Fruit fly (Drosophila melanogaster) whole organism, prepupa: Measurements from ENCODE around the gene Abl.

Experiments used
- Blimp-1 ChIP-seq: fragments of 200-800 bp; sonication (Bioruptor generic); optimal IDR thresholded peaks from 3 replicates; lab custom pipeline; 2017; ENCODE audit warnings: missing biosample characterization, missing genetic modification characterization, mild to moderate bottlenecking, moderate library complexity, missing genetic modification reagents
- CG10631 ChIP-seq: fragments of 200-800 bp; sonication (Bioruptor generic); optimal IDR thresholded peaks from 2 replicates; lab custom pipeline; 2016; ENCODE audit warnings: missing biosample characterization, missing genetic modification characterization
- CG10669 ChIP-seq: fragments of 200-800 bp; sonication (Bioruptor generic); optimal IDR thresholded peaks from 3 replicates; lab custom pipeline; 2018; ENCODE audit warnings: missing biosample characterization, mild to moderate bottlenecking, missing genetic modification characterization, moderate library complexity
- CG11294 ChIP-seq: fragments of 200-800 bp; sonication (Bioruptor generic); IDR thresholded peaks from 2 replicates; pipeline ENCODE4 v1.3.6; 2022; ENCODE audit warnings: missing biosample characterization, missing genetic modification characterization
- CG11762 ChIP-seq: fragments of 200-800 bp; sonication (Bioruptor generic); optimal IDR thresholded peaks from 3 replicates; lab custom pipeline; 2016; ENCODE audit warnings: missing biosample characterization, missing genetic modification characterization; ENCODE audit not compliant: insufficient read depth
- CG11902 ChIP-seq: fragments of 200-800 bp; sonication (Bioruptor generic); optimal IDR thresholded peaks from 3 replicates; lab custom pipeline; 2016; ENCODE audit warnings: missing biosample characterization, missing genetic modification characterization
- CG15336 ChIP-seq: fragments of 200-800 bp; sonication (Bioruptor generic); IDR thresholded peaks from 2 replicates; pipeline ENCODE4 v1.3.6; 2022; ENCODE audit warnings: missing biosample characterization, missing genetic modification characterization
- CG16779 ChIP-seq: fragments of 200-800 bp; sonication (Bioruptor generic); optimal IDR thresholded peaks from 3 replicates; lab custom pipeline; 2017; ENCODE audit warnings: missing biosample characterization, mild to moderate bottlenecking, missing genetic modification characterization
- CG31627 ChIP-seq: fragments of 200-800 bp; sonication (Bioruptor generic); optimal IDR thresholded peaks from 3 replicates; lab custom pipeline; 2016; ENCODE audit warnings: missing biosample characterization, missing genetic modification characterization
- CG34406 ChIP-seq: fragments of 200-800 bp; sonication (Bioruptor generic); optimal IDR thresholded peaks from 3 replicates; lab custom pipeline; 2016; ENCODE audit warnings: missing biosample characterization, missing genetic modification characterization
- CG4318 ChIP-seq: fragments of 200-800 bp; sonication (Bioruptor generic); optimal IDR thresholded peaks from 3 replicates; lab custom pipeline; 2017; ENCODE audit warnings: missing biosample characterization, mild to moderate bottlenecking, missing genetic modification characterization
- CG6163 ChIP-seq: fragments of 200-800 bp; sonication (Bioruptor generic); IDR thresholded peaks from 3 replicates; pipeline ENCODE4 v1.3.6; 2022; ENCODE audit warnings: missing biosample characterization, missing genetic modification characterization
- CG6276 ChIP-seq: fragments of 200-800 bp; sonication (Bioruptor generic); optimal IDR thresholded peaks from 2 replicates; lab custom pipeline; 2017; ENCODE audit warnings: missing biosample characterization, mild to moderate bottlenecking, missing genetic modification characterization
- CG6854 ChIP-seq: fragments of 200-800 bp; sonication (Bioruptor generic); optimal IDR thresholded peaks from 2 replicates; lab custom pipeline; 2017; ENCODE audit warnings: missing biosample characterization, mild to moderate bottlenecking, missing genetic modification characterization
- CG7368 ChIP-seq: fragments of 200-800 bp; sonication (Bioruptor generic); optimal IDR thresholded peaks from 3 replicates; lab custom pipeline; 2016; ENCODE audit warnings: missing biosample characterization, missing genetic modification characterization
- CG8119 ChIP-seq: fragments of 200-800 bp; sonication (Bioruptor generic); IDR thresholded peaks from 3 replicates; pipeline ENCODE4 v1.3.6; 2022; ENCODE audit warnings: missing biosample characterization, missing genetic modification characterization
- CG8319 ChIP-seq: fragments of 200-800 bp; sonication (Bioruptor generic); optimal IDR thresholded peaks from 3 replicates; lab custom pipeline; 2016; ENCODE audit warnings: missing biosample characterization, missing genetic modification characterization
- CG9139 ChIP-seq: fragments of 200-800 bp; sonication (Bioruptor generic); optimal IDR thresholded peaks from 3 replicates; lab custom pipeline; 2017; ENCODE audit warnings: missing biosample characterization, mild to moderate bottlenecking, missing genetic modification characterization
- Eip75B ChIP-seq: fragments of 200-800 bp; sonication (Bioruptor generic); optimal IDR thresholded peaks from 3 replicates; lab custom pipeline; 2016; ENCODE audit warnings: missing biosample characterization, missing genetic modification characterization
- Eip78C ChIP-seq: fragments of 200-800 bp; sonication (Bioruptor generic); peaks from one replicate; lab custom pipeline; 2016; ENCODE audit warnings: missing biosample characterization, missing genetic modification characterization
- Eip93F ChIP-seq: fragments of 200-800 bp; sonication (Bioruptor generic); optimal IDR thresholded peaks from 2 replicates; lab custom pipeline; 2016; ENCODE audit warnings: missing biosample characterization, mild to moderate bottlenecking, missing genetic modification characterization
- Ets21C ChIP-seq: fragments of 200-800 bp; sonication (Bioruptor generic); optimal IDR thresholded peaks from 3 replicates; lab custom pipeline; 2016; ENCODE audit warnings: missing biosample characterization, missing genetic modification characterization
- Ets96B ChIP-seq: fragments of 200-800 bp; optimal IDR thresholded peaks from 2 replicates; lab custom pipeline; 2019; ENCODE audit warnings: missing biosample characterization, mild to moderate bottlenecking, missing genetic modification characterization, moderate library complexity
- Gug ChIP-seq: fragments of 200-800 bp; sonication (Bioruptor generic); IDR thresholded peaks from 2 replicates; pipeline ENCODE4 v1.3.6; 2022; ENCODE audit warnings: missing biosample characterization, missing genetic modification characterization
- Hr39 ChIP-seq: fragments of 200-800 bp; sonication (Bioruptor generic); optimal IDR thresholded peaks from 2 replicates; lab custom pipeline; 2016; ENCODE audit warnings: missing biosample characterization, missing genetic modification characterization
- Hr4 ChIP-seq: fragments of 200-800 bp; sonication (Bioruptor generic); optimal IDR thresholded peaks from 3 replicates; lab custom pipeline; 2016; ENCODE audit warnings: missing biosample characterization, missing genetic modification characterization
- Lpt ChIP-seq: fragments of 200-800 bp; sonication (Bioruptor generic); optimal IDR thresholded peaks from 3 replicates; lab custom pipeline; 2016; ENCODE audit warnings: missing biosample characterization, missing genetic modification characterization
- Met ChIP-seq: fragments of 200-800 bp; sonication (Bioruptor generic); optimal IDR thresholded peaks from 3 replicates; lab custom pipeline; 2016; ENCODE audit warnings: missing biosample characterization, missing genetic modification characterization
- OdsH ChIP-seq: fragments of 200-800 bp; sonication (Bioruptor generic); optimal IDR thresholded peaks from 3 replicates; lab custom pipeline; 2016; ENCODE audit warnings: missing biosample characterization, missing genetic modification characterization
- Smox ChIP-seq: fragments of 200-800 bp; sonication (Bioruptor generic); optimal IDR thresholded peaks from 3 replicates; lab custom pipeline; 2016; ENCODE audit warnings: missing biosample characterization, missing genetic modification characterization
- Sox102F ChIP-seq: fragments of 200-800 bp; sonication (Bioruptor generic); optimal IDR thresholded peaks from 2 replicates; lab custom pipeline; 2016; ENCODE audit warnings: missing biosample characterization, mild to moderate bottlenecking, missing genetic modification characterization
- Sox14 ChIP-seq: fragments of 200-800 bp; sonication (Bioruptor generic); optimal IDR thresholded peaks from 3 replicates; lab custom pipeline; 2016; ENCODE audit warnings: missing biosample characterization, missing genetic modification characterization
- Sox15 ChIP-seq: fragments of 200-800 bp; sonication (Bioruptor generic); optimal IDR thresholded peaks from 3 replicates; lab custom pipeline; 2016; ENCODE audit warnings: missing biosample characterization, missing genetic modification characterization
- achi ChIP-seq: fragments of 200-800 bp; sonication (Bioruptor generic); optimal IDR thresholded peaks from 3 replicates; lab custom pipeline; 2016; ENCODE audit warnings: missing biosample characterization, missing genetic modification characterization
- acj6 ChIP-seq: fragments of 200-800 bp; sonication (Bioruptor generic); optimal IDR thresholded peaks from 3 replicates; lab custom pipeline; 2016; ENCODE audit warnings: missing biosample characterization, missing genetic modification characterization
- cyc ChIP-seq: fragments of 200-800 bp; sonication (Bioruptor generic); optimal IDR thresholded peaks from 3 replicates; lab custom pipeline; 2016; ENCODE audit warnings: missing biosample characterization, missing genetic modification characterization
- dac ChIP-seq: fragments of 200-800 bp; sonication (Bioruptor generic); optimal IDR thresholded peaks from 2 replicates; lab custom pipeline; 2017; ENCODE audit warnings: missing biosample characterization, mild to moderate bottlenecking, missing genetic modification characterization
- dsx ChIP-seq: fragments of 200-800 bp; optimal IDR thresholded peaks from 3 replicates; lab custom pipeline; 2019; ENCODE audit warnings: missing biosample characterization, mild to moderate bottlenecking, missing genetic modification characterization, moderate library complexity; ENCODE audit not compliant: poor library complexity, severe bottlenecking
- esn ChIP-seq: fragments of 200-800 bp; sonication (Bioruptor generic); optimal IDR thresholded peaks from 2 replicates; lab custom pipeline; 2016; ENCODE audit warnings: missing biosample characterization, mild to moderate bottlenecking, missing genetic modification characterization, moderate library complexity
- fd59A ChIP-seq: fragments of 200-800 bp; sonication (Bioruptor generic); optimal IDR thresholded peaks from 2 replicates; lab custom pipeline; 2017; ENCODE audit warnings: missing biosample characterization, mild to moderate bottlenecking, missing genetic modification characterization, missing genetic modification reagents
- fd85E ChIP-seq: fragments of 200-800 bp; sonication (Bioruptor generic); optimal IDR thresholded peaks from 3 replicates; lab custom pipeline; 2016; ENCODE audit warnings: missing biosample characterization, missing genetic modification characterization
- lz ChIP-seq: fragments of 200-800 bp; sonication (Bioruptor generic); optimal IDR thresholded peaks from 3 replicates; lab custom pipeline; 2016; ENCODE audit warnings: missing biosample characterization, missing genetic modification characterization
- net ChIP-seq: fragments of 200-800 bp; sonication (Bioruptor generic); optimal IDR thresholded peaks from 3 replicates; lab custom pipeline; 2016; ENCODE audit warnings: missing biosample characterization, missing genetic modification characterization
- salr ChIP-seq, 2 experiments: fragments of 200-800 bp; sonication (Bioruptor generic); optimal IDR thresholded peaks; 3 replicates each; lab custom pipeline; 2016 to 2018; ENCODE audit warnings: missing biosample characterization in 2 of 2, missing genetic modification characterization in 2 of 2, mild to moderate bottlenecking in 1 of 2
- ss ChIP-seq, 2 experiments: fragments of 200-800 bp; sonication (Bioruptor generic); optimal IDR thresholded peaks; 2 replicates in 1 of 2; 3 replicates in 1 of 2; lab custom pipeline; 2017 to 2018; ENCODE audit warnings: mild to moderate bottlenecking in 2 of 2, missing biosample characterization in 2 of 2, missing genetic modification characterization in 2 of 2, moderate library complexity in 1 of 2
- topi ChIP-seq: fragments of 200-800 bp; sonication (Bioruptor generic); optimal IDR thresholded peaks from 3 replicates; lab custom pipeline; 2016; ENCODE audit warnings: missing biosample characterization, missing genetic modification characterization
- vri ChIP-seq: fragments of 200-800 bp; sonication (Bioruptor generic); optimal IDR thresholded peaks from 3 replicates; lab custom pipeline; 2016; ENCODE audit warnings: missing biosample characterization, mild to moderate bottlenecking, missing genetic modification characterization

Gene Abl

DNA sequence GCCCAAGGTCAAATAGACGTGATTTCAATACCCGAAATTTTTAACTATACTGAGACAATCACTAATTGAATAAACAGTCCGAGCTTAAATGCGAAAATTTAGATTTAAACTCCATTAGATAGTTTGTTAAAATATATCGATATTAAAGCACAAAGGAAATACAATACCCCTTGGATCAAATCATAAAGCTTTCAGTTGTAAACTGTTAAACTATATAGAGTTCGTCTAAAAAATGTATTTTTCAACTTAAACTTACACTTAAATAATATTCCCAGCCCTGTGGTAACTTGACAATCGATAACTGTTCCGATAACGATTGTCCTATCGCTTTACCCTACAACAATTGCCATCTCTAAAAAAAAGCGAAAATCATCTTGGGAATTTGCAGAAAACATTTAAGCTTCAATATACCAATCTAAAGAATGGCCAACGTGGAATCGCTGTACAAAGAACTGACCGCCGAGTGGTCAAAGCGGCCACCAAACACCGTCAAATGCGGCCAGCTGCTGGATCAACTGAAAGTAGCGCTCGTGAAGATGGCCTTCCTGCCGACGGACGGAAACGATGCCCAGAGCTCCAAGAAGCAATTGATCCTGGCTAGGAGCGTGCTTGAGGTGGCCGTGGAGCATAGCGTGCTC lies 64.9 kb downstream of the Abl start, which contains the start of gene Rpn12 (continued):
- TF ChIP-seq fd59A (GFP tag; lab: Kevin White, UChicago) (no peak), topi (GFP tag; lab: Kevin White, UChicago) (peak; percentile 25), Eip78C (GFP tag; lab: Kevin White, UChicago) (peak; percentile 80), CG6163 (GFP tag; lab: Robert Waterston, UW) (no peak), CG16779 (tag; lab: Kevin White, UChicago) (no peak), Sox102F (no peak), achi (GFP tag; lab: Kevin White, UChicago) (no peak), CG11762 (GFP tag; lab: Kevin White, UChicago) (no peak)

DNA sequence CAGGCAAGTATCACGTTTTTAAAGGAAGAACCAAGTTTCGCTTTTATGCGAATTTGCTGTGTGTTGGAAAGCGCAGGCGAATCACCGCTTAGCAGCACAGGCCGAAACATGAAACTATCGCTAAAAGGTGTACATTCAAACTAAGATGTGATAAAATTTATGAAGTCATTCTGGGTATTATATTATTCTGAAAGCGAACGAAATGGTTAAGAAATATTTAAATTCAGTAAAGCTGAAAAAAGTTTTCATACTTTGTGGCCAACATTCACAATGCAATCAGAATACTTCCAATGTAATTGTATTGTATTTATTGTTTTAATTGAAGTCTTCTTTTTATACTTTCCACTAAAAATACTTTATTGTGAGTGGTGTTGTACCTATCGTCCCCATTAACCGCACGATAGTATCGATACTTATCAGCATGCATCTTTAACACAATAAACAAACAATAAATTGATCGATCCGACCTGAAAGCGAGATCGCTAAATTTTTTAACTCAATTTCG lies 66.4 kb downstream of the Abl start, which contains the start of gene Smn:
TSS of gene Smn (minus strand) at position 347 of the 505 bp plus-strand sequence.
- no peak for TF ChIP-seq net (GFP tag; lab: Kevin White, UChicago)
- TF ChIP-seq CG8319 (GFP tag; lab: Kevin White, UChicago), result peak; percentile 38
- TF ChIP-seq CG15336 (GFP tag; lab: Robert Waterston, UW), result no peak
- peak; percentile 60 for TF ChIP-seq Hr4 (GFP tag; lab: Kevin White, UChicago)
- TF ChIP-seq CG11902 (GFP tag; lab: Kevin White, UChicago), result peak; percentile 41
- TF ChIP-seq fd59A (GFP tag; lab: Kevin White, UChicago), result peak; percentile 32
- TF ChIP-seq CG10669 (GFP tag; lab: Kevin White, UChicago), result no peak
- peak; percentile 38 for TF ChIP-seq Lpt (GFP tag; lab: Kevin White, UChicago)
- TF ChIP-seq Smox (GFP tag; lab: Kevin White, UChicago), result peak; percentile 60
- TF ChIP-seq vri (GFP tag; lab: Kevin White, UChicago), result no peak
- no peak for TF ChIP-seq fd85E (GFP tag; lab: Kevin White, UChicago)
- peak; percentile 69 for TF ChIP-seq Hr39
- no peak for TF ChIP-seq CG6163 (GFP tag; lab: Robert Waterston, UW)
- no peak for TF ChIP-seq CG6854 (GFP tag; lab: Kevin White, UChicago)
- no peak for TF ChIP-seq CG4318
- TF ChIP-seq CG31627, result peak; percentile 73
- TF ChIP-seq lz (GFP tag; lab: Kevin White, UChicago), result peak; percentile 67
- TF ChIP-seq CG8119, result no peak; the same call in 1 of the 3 replicates
- peak; percentile 51 for TF ChIP-seq CG34406
- peak in 1 of 2 experiments; percentile 53 for TF ChIP-seq salr (GFP tag; optimal IDR thresholded peaks at IDR 0.05; lab: Kevin White, UChicago)
- peak; percentile 69 for TF ChIP-seq Eip75B (GFP tag; lab: Kevin White, UChicago)
- TF ChIP-seq CG11762 (GFP tag; lab: Kevin White, UChicago), result peak; percentile 34
- TF ChIP-seq Ets96B (tag; lab: Kevin White, UChicago), result peak; percentile 40
- peak; percentile 71 for TF ChIP-seq OdsH (GFP tag; lab: Kevin White, UChicago)
- TF ChIP-seq CG7368 (GFP tag; lab: Kevin White, UChicago), result peak; percentile 51
- peak; percentile 68 for TF ChIP-seq Ets21C (GFP tag; lab: Kevin White, UChicago)
- no peak for TF ChIP-seq ss (GFP tag; optimal IDR thresholded peaks at IDR 0.05; lab: Kevin White, UChicago)
- TF ChIP-seq CG9139 (GFP tag; lab: Kevin White, UChicago), result no peak
- peak; percentile 71 for TF ChIP-seq cyc (GFP tag; lab: Kevin White, UChicago)
- TF ChIP-seq CG16779 (tag; lab: Kevin White, UChicago), result no peak
- TF ChIP-seq Eip78C (GFP tag; lab: Kevin White, UChicago), result peak; percentile 87
- no peak for TF ChIP-seq Eip93F (GFP tag; lab: Kevin White, UChicago)
- TF ChIP-seq CG10631 (GFP tag; lab: Kevin White, UChicago), result peak; percentile 62
- TF ChIP-seq esn (GFP tag; lab: Kevin White, UChicago), result peak; percentile 79
- TF ChIP-seq Sox15 (GFP tag; lab: Kevin White, UChicago), result peak; percentile 33
- peak; percentile 63 for TF ChIP-seq acj6 (GFP tag; lab: Kevin White, UChicago)
- no peak for TF ChIP-seq dsx (GFP tag; lab: Kevin White, UChicago)
- peak; percentile 57 for TF ChIP-seq achi (GFP tag; lab: Kevin White, UChicago)
- TF ChIP-seq dac (GFP tag; lab: Kevin White, UChicago), result no peak
- TF ChIP-seq CG11294 (GFP tag; lab: Robert Waterston, UW), result no peak
- TF ChIP-seq CG6276, result no peak
- TF ChIP-seq Sox14 (GFP tag; lab: Kevin White, UChicago), result peak; percentile 54
- TF ChIP-seq Gug (GFP tag; lab: Robert Waterston, UW), result no peak
- no peak for TF ChIP-seq Sox102F
- peak; percentile 69 for TF ChIP-seq Met (GFP tag; lab: Kevin White, UChicago)
- TF ChIP-seq Blimp-1, result peak; percentile 36
